Worm (Caenorhabditis elegans) whole organism, L4/young adult: ENCODE data around the gene srw-137.

ENCODE experiments used
- dao-5 ChIP-seq: sonication (generic microtip); optimal IDR thresholded peaks from 2 replicates; lab custom pipeline; 2016; ENCODE audit warnings: missing genotype, missing genetic modification characterization, moderate library complexity, missing compliant biosample characterization
- him-1 ChIP-seq: sonication (generic microtip); optimal IDR thresholded peaks from 2 replicates; lab custom pipeline; 2016; ENCODE audit warnings: missing genotype, missing genetic modification reagents, missing genetic modification characterization, missing compliant biosample characterization

DNA sequence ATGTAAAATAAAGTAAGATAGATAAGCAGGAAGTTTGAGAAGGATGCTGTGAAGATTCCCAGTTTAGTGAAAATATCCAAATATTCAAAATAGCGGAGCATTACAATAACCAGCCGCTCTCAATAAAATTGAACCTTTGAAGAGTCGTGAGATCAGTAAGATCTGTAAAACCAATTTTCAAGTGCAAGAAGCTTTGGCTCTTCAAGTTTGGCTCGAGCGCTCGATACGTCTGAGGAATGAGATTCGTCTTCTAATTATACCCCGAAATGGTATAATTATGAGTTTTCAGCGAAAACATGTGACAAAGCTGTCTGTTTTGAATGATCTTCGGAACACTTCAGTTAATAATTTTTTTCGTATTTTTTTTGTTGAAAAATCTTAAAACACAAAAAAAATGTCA lies 43.9 kb downstream of the srw-137 start, which contains the start of gene str-46:
- TF ChIP-seq dao-5 (tag; lab: Kevin White, UChicago) (no peak), him-1 (tag; lab: Kevin White, UChicago) (no peak)
